Worm (Caenorhabditis elegans): ENCODE measurements around the gene acdh-8.
A peak's percentile ranks its signal among the peaks of the same experiment; 100 is the strongest.

acdh-8 gene

ce11 chrII:5781935-5782921, 12.1 kb upstream of the acdh-8 start, which contains the start of gene K05F1.6 (continued):
- TF ChIP-seq ceh-28 (tag; optimal IDR thresholded peaks at IDR 0.05) (peak; percentile 26), nhr-28 (tag; optimal IDR thresholded peaks at IDR 0.05) (no peak)

DNA sequence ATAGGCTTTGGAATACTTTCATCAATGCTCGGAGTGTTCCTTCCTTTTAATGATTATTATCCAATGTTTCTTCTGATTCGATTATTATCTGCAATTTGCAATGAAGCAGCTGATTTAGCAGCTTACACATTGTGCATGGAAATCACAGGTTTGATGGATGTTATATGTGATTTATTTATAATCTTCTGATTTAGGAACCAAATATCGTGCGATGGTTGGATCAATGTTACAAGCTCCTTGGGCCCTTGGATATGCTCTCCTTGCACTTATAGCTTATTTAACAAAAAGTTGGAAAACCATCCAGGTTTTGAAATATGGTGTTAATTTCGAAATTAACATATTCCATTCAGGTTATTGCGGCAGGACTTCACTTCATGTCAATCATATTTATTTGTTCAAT, 8.8 kb upstream of the acdh-8 start:
- no peak for TF ChIP-seq ceh-16 (tag; optimal IDR thresholded peaks at IDR 0.05)
- no peak for TF ChIP-seq ztf-11 (tag; optimal IDR thresholded peaks at IDR 0.05)
- TF ChIP-seq ZK546.5 (tag; optimal IDR thresholded peaks at IDR 0.05) = no peak
- no peak for TF ChIP-seq lin-39 (tag; optimal IDR thresholded peaks at IDR 0.05)
- TF ChIP-seq ceh-9 (tag; optimal IDR thresholded peaks at IDR 0.05) = no peak
- TF ChIP-seq jun-1 (tag; optimal IDR thresholded peaks at IDR 0.05) = no peak
- TF ChIP-seq lin-15B (tag; optimal IDR thresholded peaks at IDR 0.05) = no peak
- TF ChIP-seq pqm-1 (tag; optimal IDR thresholded peaks at IDR 0.05) = no peak
- no peak for TF ChIP-seq fkh-10 (GFP tag; optimal IDR thresholded peaks at IDR 0.05)
- no peak for TF ChIP-seq nhr-23 (tag; optimal IDR thresholded peaks at IDR 0.05)
- no peak for TF ChIP-seq R02D3.7 (tag; optimal IDR thresholded peaks at IDR 0.05)
- TF ChIP-seq aly-2 (tag; optimal IDR thresholded peaks at IDR 0.05) = no peak
- TF ChIP-seq mdl-1 (tag; optimal IDR thresholded peaks at IDR 0.05) = no peak
- no peak for TF ChIP-seq nhr-237 (tag; optimal IDR thresholded peaks at IDR 0.05)
- no peak for TF ChIP-seq ztf-4 (tag; optimal IDR thresholded peaks at IDR 0.05)
- TF ChIP-seq lsy-12 (tag; optimal IDR thresholded peaks at IDR 0.05) = no peak
- TF ChIP-seq hmg-11 (tag; optimal IDR thresholded peaks at IDR 0.05) = no peak
- no peak for TF ChIP-seq nhr-12 (tag; optimal IDR thresholded peaks at IDR 0.05)

DNA sequence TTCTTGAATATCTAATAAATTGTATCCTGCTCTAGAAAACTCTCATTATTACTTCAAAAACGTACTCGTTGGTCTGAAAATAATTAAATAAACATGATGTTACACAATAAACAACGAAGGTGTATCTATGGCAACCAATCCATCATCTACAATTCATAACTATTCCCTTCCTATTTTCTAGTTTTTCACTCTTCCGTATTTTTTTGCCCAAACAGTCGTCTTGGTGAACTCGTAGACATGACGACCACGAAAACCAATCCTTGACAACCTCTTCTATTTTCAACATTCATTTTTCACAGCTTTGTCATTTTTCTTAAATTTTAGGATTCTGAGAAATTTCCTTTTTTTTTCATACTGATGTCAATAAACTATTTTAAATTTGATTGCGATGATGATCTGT, 5.5 kb upstream of the acdh-8 start, which contains the start of gene K05F1.13:
Gene K05F1.13 (plus strand): TSS at position 301 of the 400 bp plus-strand sequence.
- TF ChIP-seq elt-2 (tag; optimal IDR thresholded peaks at IDR 0.05) = no peak
- TF ChIP-seq snpc-4 (tag; optimal IDR thresholded peaks at IDR 0.05) = no peak
- no peak for TF ChIP-seq ztf-11 (tag; optimal IDR thresholded peaks at IDR 0.05)
- TF ChIP-seq hmg-11 (tag; optimal IDR thresholded peaks at IDR 0.05) = no peak
- TF ChIP-seq tbx-2 (tag; optimal IDR thresholded peaks at IDR 0.05) = no peak
- TF ChIP-seq lin-39 (tag; optimal IDR thresholded peaks at IDR 0.05) = no peak
- TF ChIP-seq ZK546.5 (tag; optimal IDR thresholded peaks at IDR 0.05) = no peak
- TF ChIP-seq lin-15B (tag; optimal IDR thresholded peaks at IDR 0.05) = no peak
- no peak for TF ChIP-seq skn-1 (tag; optimal IDR thresholded peaks at IDR 0.05)
- no peak for TF ChIP-seq egl-5 (tag; optimal IDR thresholded peaks at IDR 0.05)
- no peak for TF ChIP-seq ceh-16 (tag; optimal IDR thresholded peaks at IDR 0.05)
- TF ChIP-seq unc-39 (tag; optimal IDR thresholded peaks at IDR 0.05) = no peak

DNA sequence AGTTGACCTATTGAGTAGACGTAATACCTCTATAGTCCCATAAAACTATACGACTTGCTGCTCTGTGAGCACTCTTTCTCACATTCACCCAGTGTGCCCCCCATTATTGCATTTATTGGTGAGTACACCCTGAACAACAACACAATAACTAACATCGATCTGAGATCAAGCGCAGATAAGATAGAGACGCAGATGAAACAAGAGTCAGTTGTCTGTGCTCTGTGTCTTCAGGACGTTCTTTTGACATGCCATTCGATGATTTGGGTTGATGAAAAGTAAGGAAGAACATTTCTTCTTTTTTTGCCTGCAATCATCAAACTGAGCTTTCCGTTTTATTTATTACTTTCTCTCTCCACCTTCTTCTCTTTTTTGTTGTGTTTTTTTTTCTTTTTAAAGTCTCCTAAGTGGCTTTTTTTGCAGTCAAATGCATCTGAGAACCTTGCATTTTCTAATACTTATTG, 4.0 kb upstream of the acdh-8 start, which contains the start of gene lect-2:
Gene lect-2 (plus strand): TSS at position 411 of the 461 bp plus-strand sequence.
- TF ChIP-seq nhr-237 (tag; optimal IDR thresholded peaks at IDR 0.05) = no peak
- TF ChIP-seq nfya-1 (tag; optimal IDR thresholded peaks at IDR 0.05; ENCODE audit: insufficient read depth) = no peak
- TF ChIP-seq pha-4 (tag; optimal IDR thresholded peaks at IDR 0.05) = no peak
- TF ChIP-seq ZK546.5 (tag; optimal IDR thresholded peaks at IDR 0.05) = no peak
- TF ChIP-seq lin-39 (tag; optimal IDR thresholded peaks at IDR 0.05) = peak; percentile 20
- no peak for TF ChIP-seq ceh-16 (tag; optimal IDR thresholded peaks at IDR 0.05)
- no peak for TF ChIP-seq jun-1 (tag; optimal IDR thresholded peaks at IDR 0.05)
- no peak for TF ChIP-seq egl-27 (tag; optimal IDR thresholded peaks at IDR 0.05)
- TF ChIP-seq egl-5 (tag; optimal IDR thresholded peaks at IDR 0.05) = peak; percentile 70
- TF ChIP-seq unc-62 (GFP tag; optimal IDR thresholded peaks at IDR 0.05) = no peak
- no peak for TF ChIP-seq snpc-4 (tag; optimal IDR thresholded peaks at IDR 0.05)
- TF ChIP-seq nhr-23 (tag; optimal IDR thresholded peaks at IDR 0.05) = no peak
- TF ChIP-seq mml-1 (tag; optimal IDR thresholded peaks at IDR 0.05) = no peak
- no peak for TF ChIP-seq ceh-82 (tag; optimal IDR thresholded peaks at IDR 0.05)
- no peak for TF ChIP-seq pqm-1 (tag; optimal IDR thresholded peaks at IDR 0.05)
- no peak for TF ChIP-seq nhr-11 (tag; optimal IDR thresholded peaks at IDR 0.05)
- TF ChIP-seq elt-1 (tag; optimal IDR thresholded peaks at IDR 0.05) = peak; percentile 39
